Worm (Caenorhabditis elegans): Measurements from ENCODE around the gene ugt-54.

Gene ugt-54

ce11 chrIV:10761344-10761743, at the start of gene ugt-54:
Gene ugt-54, plus strand, starts transcription at chrIV:10761698.
- peak; percentile 87 for TF ChIP-seq elt-2 (tag; optimal IDR thresholded peaks at IDR 0.05)
- no peak for TF ChIP-seq aly-2 (tag; optimal IDR thresholded peaks at IDR 0.05)
- TF ChIP-seq pqm-1 (tag; optimal IDR thresholded peaks at IDR 0.05) = peak; percentile 74

DNA sequence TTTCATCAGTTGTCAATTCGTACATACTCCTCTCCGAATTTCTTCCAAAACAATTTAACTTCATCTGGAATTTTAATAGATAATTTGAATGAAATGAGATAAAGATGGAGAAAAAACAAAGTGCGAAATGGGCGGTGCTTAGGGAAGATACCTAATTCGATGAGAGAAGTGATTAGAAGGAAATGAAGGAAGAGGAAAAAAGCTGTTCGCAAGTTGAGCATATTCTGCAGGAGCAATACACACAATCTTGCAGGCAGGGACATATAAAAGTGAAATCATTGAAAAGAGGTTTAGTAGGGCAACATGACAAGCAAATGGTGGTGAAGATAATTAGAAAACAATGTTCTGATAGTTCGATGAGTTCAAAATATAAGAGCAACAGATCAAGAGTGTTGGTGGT, 49.8 kb upstream of the ugt-54 start, which contains the start of gene glb-21:
Gene glb-21, minus strand, starts transcription at position 66 of the 400 bp plus-strand sequence.
- TF ChIP-seq R02D3.7 (tag; optimal IDR thresholded peaks at IDR 0.05) (no peak), nhr-43 (tag; optimal IDR thresholded peaks at IDR 0.05; ENCODE audit: poor library complexity, severe bottlenecking) (no peak), zag-1 (tag; optimal IDR thresholded peaks at IDR 0.05) (no peak), nhr-67 (tag; optimal IDR thresholded peaks at IDR 0.05) (no peak)

ce11 chrIV:10714594-10714993, 46.9 kb upstream of the ugt-54 start:
- no peak for TF ChIP-seq ztf-11 (tag; optimal IDR thresholded peaks at IDR 0.05)
- TF ChIP-seq lin-15B (tag; optimal IDR thresholded peaks at IDR 0.05) = no peak
- TF ChIP-seq nhr-237 (tag; optimal IDR thresholded peaks at IDR 0.05) = no peak
- no peak for TF ChIP-seq mml-1 (tag; optimal IDR thresholded peaks at IDR 0.05)
- TF ChIP-seq ZK546.5 (tag; optimal IDR thresholded peaks at IDR 0.05) = no peak
- TF ChIP-seq pqm-1 (tag; optimal IDR thresholded peaks at IDR 0.05) = peak; percentile 7
- TF ChIP-seq nhr-43 (tag; optimal IDR thresholded peaks at IDR 0.05; ENCODE audit: poor library complexity, severe bottlenecking) = no peak
- no peak for TF ChIP-seq ceh-28 (tag; optimal IDR thresholded peaks at IDR 0.05)
- TF ChIP-seq nhr-11 (tag; optimal IDR thresholded peaks at IDR 0.05) = no peak
- TF ChIP-seq eor-1 (tag; optimal IDR thresholded peaks at IDR 0.05) = no peak
- no peak for TF ChIP-seq sea-2 (GFP tag; optimal IDR thresholded peaks at IDR 0.05)
- TF ChIP-seq unc-39 (tag; optimal IDR thresholded peaks at IDR 0.05) = no peak
- TF ChIP-seq hmg-11 (tag; optimal IDR thresholded peaks at IDR 0.05) = no peak
- TF ChIP-seq elt-2 (tag; optimal IDR thresholded peaks at IDR 0.05) = peak; percentile 2
- no peak for TF ChIP-seq nhr-23 (tag; optimal IDR thresholded peaks at IDR 0.05)
- no peak for TF ChIP-seq fos-1 (tag; optimal IDR thresholded peaks at IDR 0.05)
- no peak for TF ChIP-seq fkh-10 (GFP tag; optimal IDR thresholded peaks at IDR 0.05)
- TF ChIP-seq pha-4 (tag; optimal IDR thresholded peaks at IDR 0.05) = peak; percentile 78
- no peak for TF ChIP-seq mdl-1 (tag; optimal IDR thresholded peaks at IDR 0.05)

- TF ChIP-seq skn-1 (tag; optimal IDR thresholded peaks at IDR 0.05) (no peak), fkh-2 (tag; optimal IDR thresholded peaks at IDR 0.05) (no peak), elt-3 (tag; optimal IDR thresholded peaks at IDR 0.05) (no peak), daf-12 (tag; optimal IDR thresholded peaks at IDR 0.05) (no peak), unc-62 (GFP tag; optimal IDR thresholded peaks at IDR 0.05) (no peak), ztf-11 (tag; optimal IDR thresholded peaks at IDR 0.05) (no peak), ceh-28 (tag; optimal IDR thresholded peaks at IDR 0.05) (no peak), lin-39 (tag; optimal IDR thresholded peaks at IDR 0.05) (no peak), lsy-12 (tag; optimal IDR thresholded peaks at IDR 0.05) (no peak), nhr-23 (tag; optimal IDR thresholded peaks at IDR 0.05) (no peak)
These were observed 45.1 kb upstream of the ugt-54 start, which contains the start of gene ncx-3 for ce11 chrIV:10716348-10716747. Gene ncx-3, plus strand, starts transcription at chrIV:10716648.

- TF ChIP-seq fos-1 (tag; optimal IDR thresholded peaks at IDR 0.05) = no peak
These were observed 43.4 kb upstream of the ugt-54 start for ce11 chrIV:10718075-10718474.

DNA sequence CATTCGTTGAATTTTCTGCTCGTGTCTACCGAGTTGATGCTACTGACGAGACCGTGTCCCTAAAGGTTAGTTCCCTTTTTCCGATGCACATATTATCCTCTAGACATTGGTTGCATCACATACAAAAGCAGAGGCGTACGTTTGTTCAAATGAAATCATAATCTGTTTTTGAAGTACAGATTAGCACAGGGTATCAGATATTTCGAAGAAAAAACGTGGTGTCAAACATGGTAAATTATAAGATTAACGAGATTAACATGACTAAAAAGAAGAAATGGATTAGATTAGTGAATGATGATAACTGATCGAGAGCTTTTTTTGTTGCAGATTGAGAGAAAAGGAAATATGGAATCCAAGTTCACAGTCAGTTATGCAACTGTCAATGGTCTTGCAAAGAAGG, 42.6 kb upstream of the ugt-54 start:
- TF ChIP-seq fkh-10 (GFP tag; optimal IDR thresholded peaks at IDR 0.05) (no peak), nhr-67 (tag; optimal IDR thresholded peaks at IDR 0.05) (no peak), lin-15B (tag; optimal IDR thresholded peaks at IDR 0.05) (no peak), unc-39 (tag; optimal IDR thresholded peaks at IDR 0.05) (no peak), snpc-4 (tag; optimal IDR thresholded peaks at IDR 0.05) (no peak), egl-27 (tag; optimal IDR thresholded peaks at IDR 0.05) (no peak), ama-1 (optimal IDR thresholded peaks at IDR 0.05) (no peak), egl-5 (tag; optimal IDR thresholded peaks at IDR 0.05) (no peak), ceh-82 (tag; optimal IDR thresholded peaks at IDR 0.05) (no peak), daf-12 (tag; optimal IDR thresholded peaks at IDR 0.05) (no peak), ztf-11 (tag; optimal IDR thresholded peaks at IDR 0.05) (no peak), elt-3 (tag; optimal IDR thresholded peaks at IDR 0.05) (no peak), nhr-11 (tag; optimal IDR thresholded peaks at IDR 0.05) (no peak), ceh-16 (tag; optimal IDR thresholded peaks at IDR 0.05) (no peak), nhr-12 (tag; optimal IDR thresholded peaks at IDR 0.05) (no peak), ceh-28 (tag; optimal IDR thresholded peaks at IDR 0.05) (no peak), nhr-23 (tag; optimal IDR thresholded peaks at IDR 0.05) (no peak)
